Fruit fly (Drosophila melanogaster): ENCODE results near the gene Raf.

Gene Raf

dm6 chrX:2318369-2318768, 23.1 kb downstream of the Raf start (continued):
- peak; percentile 56 for TF ChIP-seq achi (GFP tag; optimal IDR thresholded peaks at IDR 0.05)
- peak; percentile 49 for TF ChIP-seq Sox15 (GFP tag; optimal IDR thresholded peaks at IDR 0.05)
- TF ChIP-seq CG1621 (tag; optimal IDR thresholded peaks at IDR 0.05) = peak; percentile 41
- TF ChIP-seq Blimp-1 (GFP tag; optimal IDR thresholded peaks at IDR 0.05) = no peak
- TF ChIP-seq CG34406 (GFP tag; optimal IDR thresholded peaks at IDR 0.05) = peak; percentile 48
- peak; percentile 61 for TF ChIP-seq acj6 (GFP tag; optimal IDR thresholded peaks at IDR 0.05)
- no peak for TF ChIP-seq dac (GFP tag; optimal IDR thresholded peaks at IDR 0.05)
- peak; percentile 36 for TF ChIP-seq spab (GFP tag; optimal IDR thresholded peaks at IDR 0.05)
- peak; percentile 79 for TF ChIP-seq lz (GFP tag; optimal IDR thresholded peaks at IDR 0.05)
- TF ChIP-seq CG7368 (GFP tag; optimal IDR thresholded peaks at IDR 0.05) = peak; percentile 74
- peak; percentile 59 for TF ChIP-seq Hr4 (GFP tag; optimal IDR thresholded peaks at IDR 0.05)
- peak; percentile 3 for TF ChIP-seq vri (GFP tag; optimal IDR thresholded peaks at IDR 0.05)
- TF ChIP-seq Eip75B (GFP tag; optimal IDR thresholded peaks at IDR 0.05) = peak; percentile 78
- peak; percentile 11 for TF ChIP-seq Eip93F (GFP tag; optimal IDR thresholded peaks at IDR 0.05)
- TF ChIP-seq fd85E (GFP tag; optimal IDR thresholded peaks at IDR 0.05) = no peak
- TF ChIP-seq ss (GFP tag; optimal IDR thresholded peaks at IDR 0.05) = no peak
- peak; percentile 35; the same call in 1 of the 2 replicates for TF ChIP-seq Gug (GFP tag; IDR thresholded peaks at IDR 0.05)
- peak; percentile 65 for TF ChIP-seq CG3032 (tag; optimal IDR thresholded peaks at IDR 0.05)
- no peak for TF ChIP-seq fkh (GFP tag; optimal IDR thresholded peaks at IDR 0.05)
- TF ChIP-seq CG11902 (GFP tag; optimal IDR thresholded peaks at IDR 0.05) = peak; percentile 67
- peak; percentile 61 for TF ChIP-seq CG8632 (GFP tag; optimal IDR thresholded peaks at IDR 0.05)
- TF ChIP-seq CG11294 (GFP tag; IDR thresholded peaks at IDR 0.05) = no peak
- TF ChIP-seq CG3919 (GFP tag; optimal IDR thresholded peaks at IDR 0.05) = peak; percentile 61
- no peak for TF ChIP-seq Hr38 (GFP tag; optimal IDR thresholded peaks at IDR 0.05)
- peak; percentile 86 for TF ChIP-seq CG6163 (GFP tag; IDR thresholded peaks at IDR 0.05)
- no peak for TF ChIP-seq dsx (GFP tag; optimal IDR thresholded peaks at IDR 0.05; ENCODE audit: poor library complexity, severe bottlenecking)
- TF ChIP-seq CG6276 (GFP tag; optimal IDR thresholded peaks at IDR 0.05) = no peak
- peak; percentile 52 for TF ChIP-seq OdsH (GFP tag; optimal IDR thresholded peaks at IDR 0.05)
- TF ChIP-seq Sox102F (GFP tag; optimal IDR thresholded peaks at IDR 0.05) = peak; percentile 69
- TF ChIP-seq Lpt (GFP tag; optimal IDR thresholded peaks at IDR 0.05) = peak; percentile 26
- peak; percentile 41 for TF ChIP-seq CG8319 (GFP tag; optimal IDR thresholded peaks at IDR 0.05)
- TF ChIP-seq Sox14 (GFP tag; optimal IDR thresholded peaks at IDR 0.05) = peak; percentile 69
- TF ChIP-seq salr (GFP tag; optimal IDR thresholded peaks at IDR 0.05) = peak in 1 of 2 experiments; percentile 31
- TF ChIP-seq CG6854 (GFP tag; optimal IDR thresholded peaks at IDR 0.05) = no peak

- TF ChIP-seq Sox15 (GFP tag; optimal IDR thresholded peaks at IDR 0.05) (no peak), OdsH (GFP tag; optimal IDR thresholded peaks at IDR 0.05) (no peak), Ets21C (GFP tag; optimal IDR thresholded peaks at IDR 0.05) (no peak), CG11294 (GFP tag; IDR thresholded peaks at IDR 0.05) (no peak), CG34406 (GFP tag; optimal IDR thresholded peaks at IDR 0.05) (no peak), esn (GFP tag; optimal IDR thresholded peaks at IDR 0.05) (no peak), svp (GFP tag) (no peak), CG3919 (GFP tag; optimal IDR thresholded peaks at IDR 0.05) (no peak), CG8632 (GFP tag; optimal IDR thresholded peaks at IDR 0.05) (no peak), salr (GFP tag; optimal IDR thresholded peaks at IDR 0.05) (no peak), eg (GFP tag; IDR thresholded peaks at IDR 0.05) (no peak), cyc (GFP tag; optimal IDR thresholded peaks at IDR 0.05) (no peak), Sox102F (GFP tag; optimal IDR thresholded peaks at IDR 0.05) (no peak), Smox (GFP tag; optimal IDR thresholded peaks at IDR 0.05) (no peak), Hr4 (GFP tag; optimal IDR thresholded peaks at IDR 0.05) (no peak)
Observed at dm6 chrX:2319783-2320182, 24.5 kb downstream of the Raf start.
